Fruit fly (Drosophila melanogaster) whole organism, prepupa: ENCODE results near the gene ninaA.

Experiments used
- Ets96B ChIP-seq: fragments of 200-800 bp; optimal IDR thresholded peaks from 2 replicates; lab custom pipeline; 2019; ENCODE audit warnings: missing biosample characterization, mild to moderate bottlenecking, missing genetic modification characterization, moderate library complexity
- Hr39 ChIP-seq: fragments of 200-800 bp; sonication (Bioruptor generic); optimal IDR thresholded peaks from 2 replicates; lab custom pipeline; 2016; ENCODE audit warnings: missing biosample characterization, missing genetic modification characterization
- vri ChIP-seq: fragments of 200-800 bp; sonication (Bioruptor generic); optimal IDR thresholded peaks from 3 replicates; lab custom pipeline; 2016; ENCODE audit warnings: missing biosample characterization, mild to moderate bottlenecking, missing genetic modification characterization

- no peak for TF ChIP-seq vri (GFP tag; lab: Kevin White, UChicago)
- TF ChIP-seq Hr39 (GFP tag; lab: Kevin White, UChicago) = peak; percentile 8
- TF ChIP-seq Ets96B (tag; lab: Kevin White, UChicago) = no peak
Measured at dm6 chr2L:892461-892860, 15.4 kb downstream of the ninaA start.
